Worm (Caenorhabditis elegans): ENCODE results near the gene fmo-1.

DNA sequence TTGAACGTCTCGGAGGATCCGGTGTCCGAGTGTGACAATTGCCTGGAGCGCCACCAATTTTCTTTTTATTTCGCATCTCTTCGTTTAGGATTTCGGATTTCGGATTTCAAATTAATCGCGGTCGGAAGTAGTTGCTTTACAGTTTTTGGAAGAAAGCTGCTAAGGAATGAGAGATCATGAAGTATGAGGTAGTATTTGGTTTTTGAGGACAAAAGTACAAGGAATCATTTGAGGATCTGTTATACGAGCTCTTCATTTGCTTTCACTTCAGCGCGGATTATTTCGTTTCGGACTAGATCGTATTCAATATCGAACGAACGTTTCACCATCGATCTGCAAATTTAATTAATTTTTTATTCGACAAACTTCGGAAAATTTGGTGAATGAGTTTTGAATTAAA lies 38.0 kb downstream of the fmo-1 start, which contains the start of gene R102.11:
- TF ChIP-seq nhr-77 (tag; optimal IDR thresholded peaks at IDR 0.05): no peak
- no peak for TF ChIP-seq skn-1 (tag; optimal IDR thresholded peaks at IDR 0.05)
- no peak for TF ChIP-seq ama-1 (optimal IDR thresholded peaks at IDR 0.05)
- no peak for TF ChIP-seq nhr-21 (tag; optimal IDR thresholded peaks at IDR 0.05)
- no peak for TF ChIP-seq nhr-12 (tag; optimal IDR thresholded peaks at IDR 0.05)
- no peak for TF ChIP-seq lin-13 (GFP tag; optimal IDR thresholded peaks at IDR 0.05)
- TF ChIP-seq lsy-2 (tag; optimal IDR thresholded peaks at IDR 0.05): no peak
- no peak for TF ChIP-seq ZK546.5 (tag; optimal IDR thresholded peaks at IDR 0.05)
- TF ChIP-seq fos-1 (tag; optimal IDR thresholded peaks at IDR 0.05): no peak
- TF ChIP-seq elt-3 (tag; optimal IDR thresholded peaks at IDR 0.05): no peak
- TF ChIP-seq mdl-1 (tag; optimal IDR thresholded peaks at IDR 0.05): no peak
- no peak for TF ChIP-seq mab-5 (tag; optimal IDR thresholded peaks at IDR 0.05)
- no peak for TF ChIP-seq peb-1 (tag; optimal IDR thresholded peaks at IDR 0.05)
